Fruit fly (Drosophila melanogaster) whole organism, embryonic: Measurements from ENCODE around the gene unc-119.

Source experiments
- Atf6 ChIP-seq: fragments of 200-800 bp; sonication (Bioruptor generic); IDR thresholded peaks from 2 replicates; pipeline ENCODE4 v1.3.6; 2022; ENCODE audit warnings: missing biosample characterization, missing genetic modification characterization
- CG10565 ChIP-seq: fragments of 200-800 bp; sonication (Bioruptor generic); optimal IDR thresholded peaks from 3 replicates; lab custom pipeline; 2016; ENCODE audit warnings: missing biosample characterization, mild to moderate bottlenecking, missing genetic modification characterization
- CG11695 ChIP-seq: fragments of 200-800 bp; sonication (Bioruptor generic); IDR thresholded peaks from 3 replicates; pipeline ENCODE4 v1.3.6; 2022; ENCODE audit warnings: missing biosample characterization, missing genetic modification characterization
- CG1233 ChIP-seq: fragments of 200-800 bp; sonication (Bioruptor generic); optimal IDR thresholded peaks from 4 replicates; lab custom pipeline; 2018; ENCODE audit warnings: missing biosample characterization, mild to moderate bottlenecking, missing genetic modification characterization
- CG14014 ChIP-seq: fragments of 200-800 bp; sonication (Bioruptor generic); IDR thresholded peaks from 2 replicates; pipeline ENCODE4 v1.3.6; 2022; ENCODE audit warnings: missing biosample characterization, missing genetic modification characterization
- CG14965 ChIP-seq: fragments of 200-800 bp; sonication (Bioruptor generic); optimal IDR thresholded peaks from 2 replicates; lab custom pipeline; 2016; ENCODE audit warnings: missing biosample characterization, missing genetic modification characterization, borderline replicate concordance
- CG17186 ChIP-seq: fragments of 200-800 bp; sonication (Bioruptor generic); optimal IDR thresholded peaks from 3 replicates; lab custom pipeline; 2017; ENCODE audit warnings: missing biosample characterization, missing genetic modification reagents, missing genetic modification characterization
- CG1792 ChIP-seq: fragments of 200-800 bp; sonication (Bioruptor generic); optimal IDR thresholded peaks from 2 replicates; lab custom pipeline; 2016; ENCODE audit warnings: missing biosample characterization, missing genetic modification characterization
- CG18619 ChIP-seq: fragments of 200-800 bp; sonication (Bioruptor generic); optimal IDR thresholded peaks from 3 replicates; lab custom pipeline; 2017; ENCODE audit warnings: missing biosample characterization, mild to moderate bottlenecking, missing genetic modification characterization
- CG3065 ChIP-seq: fragments of 200-800 bp; sonication (Bioruptor generic); optimal IDR thresholded peaks from 2 replicates; lab custom pipeline; 2016; ENCODE audit warnings: missing biosample characterization, missing genetic modification characterization
- CG32767 ChIP-seq: fragments of 200-800 bp; sonication (Bioruptor generic); IDR thresholded peaks from 2 replicates; pipeline ENCODE4 v1.3.6; 2022; ENCODE audit warnings: missing biosample characterization, missing genetic modification characterization
- CG4328 ChIP-seq: fragments of 200-800 bp; sonication (Bioruptor generic); optimal IDR thresholded peaks from 3 replicates; lab custom pipeline; 2017; ENCODE audit warnings: missing biosample characterization, missing genetic modification reagents, missing genetic modification characterization
- CG7786 ChIP-seq: fragments of 200-800 bp; sonication (Bioruptor generic); optimal IDR thresholded peaks from 2 replicates; lab custom pipeline; 2016; ENCODE audit warnings: missing biosample characterization, missing genetic modification characterization
- CG7963 ChIP-seq: fragments of 200-800 bp; sonication (Bioruptor generic); IDR thresholded peaks from 3 replicates; pipeline ENCODE4 v1.3.6; 2022; ENCODE audit warnings: missing biosample characterization, missing genetic modification characterization; ENCODE audit not compliant: partially characterized antibody
- CG8290 ChIP-seq, 3 experiments: fragments of 200-800 bp; sonication (Bioruptor generic); optimal IDR thresholded peaks; 2 replicates each; lab custom pipeline; 2016 to 2019; ENCODE audit warnings: missing biosample characterization in 3 of 3, missing genetic modification characterization in 3 of 3, mild to moderate bottlenecking in 2 of 3, moderate library complexity in 1 of 3
- CG9876 ChIP-seq: fragments of 200-800 bp; sonication (Bioruptor generic); optimal IDR thresholded peaks from 2 replicates; lab custom pipeline; 2016; ENCODE audit warnings: missing biosample characterization, missing genetic modification characterization
- Chrac-16 ChIP-seq: fragments of 200-800 bp; sonication (Bioruptor generic); optimal IDR thresholded peaks from 3 replicates; lab custom pipeline; 2016; ENCODE audit warnings: missing biosample characterization, missing genetic modification characterization
- Dref ChIP-seq: fragments of 200-800 bp; sonication (Bioruptor generic); IDR thresholded peaks from 2 replicates; pipeline ENCODE4 v1.3.6; 2022; ENCODE audit warnings: missing biosample characterization, missing genetic modification characterization
- Fer3 ChIP-seq: fragments of 200-800 bp; sonication (Bioruptor generic); optimal IDR thresholded peaks from 2 replicates; lab custom pipeline; 2018; ENCODE audit warnings: missing biosample characterization, mild to moderate bottlenecking, missing genetic modification characterization, moderate library complexity
- Hey ChIP-seq: fragments of 200-800 bp; sonication (Bioruptor generic); optimal IDR thresholded peaks from 3 replicates; lab custom pipeline; 2018; ENCODE audit warnings: missing biosample characterization, mild to moderate bottlenecking, missing genetic modification characterization
- Jarid2 ChIP-seq: fragments of 200-800 bp; sonication (Bioruptor generic); optimal IDR thresholded peaks from 3 replicates; lab custom pipeline; 2017; ENCODE audit warnings: mild to moderate bottlenecking, missing biosample characterization, missing genetic modification reagents, missing genetic modification characterization
- MESR4 ChIP-seq: fragments of 200-800 bp; sonication (Bioruptor generic); optimal IDR thresholded peaks from 2 replicates; lab custom pipeline; 2018; ENCODE audit warnings: missing biosample characterization, mild to moderate bottlenecking, missing genetic modification characterization, moderate library complexity
- Mad ChIP-seq: fragments of 200-800 bp; sonication (Bioruptor generic); optimal IDR thresholded peaks from 2 replicates; lab custom pipeline; 2016; ENCODE audit warnings: missing biosample characterization, missing genetic modification characterization
- Nf-YA ChIP-seq: fragments of 200-800 bp; sonication (Bioruptor generic); IDR thresholded peaks from 2 replicates; pipeline ENCODE4 v1.3.6; 2022; ENCODE audit warnings: missing biosample characterization, missing genetic modification characterization
- NfI ChIP-seq: fragments of 200-800 bp; sonication (Bioruptor generic); optimal IDR thresholded peaks from 3 replicates; lab custom pipeline; 2018; ENCODE audit warnings: missing biosample characterization, mild to moderate bottlenecking, missing genetic modification characterization, moderate library complexity
- Rfx ChIP-seq: fragments of 200-800 bp; sonication (Bioruptor generic); IDR thresholded peaks from 2 replicates; pipeline ENCODE4 v1.3.6; 2022; ENCODE audit warnings: missing biosample characterization, missing genetic modification characterization
- Spps ChIP-seq: fragments of 200-800 bp; sonication (Bioruptor generic); optimal IDR thresholded peaks from 2 replicates; lab custom pipeline; 2018; ENCODE audit warnings: missing biosample characterization, mild to moderate bottlenecking, missing genetic modification characterization
- ap ChIP-seq: fragments of 200-800 bp; sonication (Bioruptor generic); IDR thresholded peaks from 2 replicates; pipeline ENCODE4 v1.3.6; 2022; ENCODE audit warnings: missing biosample characterization, missing genetic modification characterization
- bowl ChIP-seq: fragments of 200-800 bp; sonication (Bioruptor generic); IDR thresholded peaks from 2 replicates; pipeline ENCODE4 v1.3.6; 2022; ENCODE audit warnings: missing biosample characterization, missing genetic modification characterization
- cato ChIP-seq: fragments of 200-800 bp; sonication (Bioruptor generic); optimal IDR thresholded peaks from 2 replicates; lab custom pipeline; 2016; ENCODE audit warnings: missing biosample characterization, missing genetic modification characterization, borderline replicate concordance
- corto ChIP-seq: fragments of 200-800 bp; sonication (Bioruptor generic); optimal IDR thresholded peaks from 2 replicates; lab custom pipeline; 2016; ENCODE audit warnings: missing biosample characterization, mild to moderate bottlenecking, missing genetic modification characterization, moderate library complexity
- dan ChIP-seq: fragments of 200-800 bp; sonication (Bioruptor generic); IDR thresholded peaks from 2 replicates; pipeline ENCODE4 v1.3.6; 2022; ENCODE audit warnings: missing biosample characterization, missing genetic modification characterization
- esg ChIP-seq: fragments of 200-800 bp; sonication (Bioruptor generic); conservative IDR thresholded peaks from 2 replicates; pipeline ENCODE4 v1.3.6; 2022; ENCODE audit warnings: missing biosample characterization, missing genetic modification characterization
- exex ChIP-seq: fragments of 200-800 bp; sonication (Bioruptor generic); optimal IDR thresholded peaks from 4 replicates; lab custom pipeline; 2018; ENCODE audit warnings: missing biosample characterization, mild to moderate bottlenecking, missing genetic modification characterization, moderate library complexity
- fd64A ChIP-seq: fragments of 200-800 bp; sonication (Bioruptor generic); optimal IDR thresholded peaks from 3 replicates; lab custom pipeline; 2018; ENCODE audit warnings: missing biosample characterization, mild to moderate bottlenecking, missing genetic modification characterization
- ftz-f1 ChIP-seq: fragments of 200-800 bp; sonication (Bioruptor generic); optimal IDR thresholded peaks from 2 replicates; lab custom pipeline; 2016; ENCODE audit warnings: missing biosample characterization, missing genetic modification characterization
- grn ChIP-seq: fragments of 200-800 bp; sonication (Bioruptor generic); optimal IDR thresholded peaks from 3 replicates; lab custom pipeline; 2017; ENCODE audit warnings: missing biosample characterization, missing genetic modification characterization
- h ChIP-seq: fragments of >200 bp; optimal IDR thresholded peaks from 2 replicates; lab custom pipeline; 2017
- hkb ChIP-seq, 2 experiments: fragments of 200-800 bp in 1 of 2; fragments of >200 bp in 1 of 2; sonication (Bioruptor generic) in 1 of 2; IDR thresholded peaks in 1 of 2; optimal IDR thresholded peaks in 1 of 2; 2 replicates each; pipeline versions ENCODE4 v1.3.6 to Lab custom; 2017 to 2022; ENCODE audit warnings: missing biosample characterization in 1 of 2, missing genetic modification characterization in 1 of 2
- lab ChIP-seq: fragments of 200-800 bp; sonication (Bioruptor generic); optimal IDR thresholded peaks from 3 replicates; lab custom pipeline; 2017; ENCODE audit warnings: missing biosample characterization, missing genetic modification characterization, mild to moderate bottlenecking, moderate library complexity, missing genetic modification reagents
- nau ChIP-seq: fragments of 200-800 bp; sonication (Bioruptor generic); optimal IDR thresholded peaks from 3 replicates; lab custom pipeline; 2017; ENCODE audit warnings: missing biosample characterization, mild to moderate bottlenecking, missing genetic modification characterization, missing genetic modification reagents
- onecut ChIP-seq: fragments of 200-800 bp; sonication (Bioruptor generic); IDR thresholded peaks from 2 replicates; pipeline ENCODE4 v1.3.6; 2022; ENCODE audit warnings: missing biosample characterization, missing genetic modification characterization
- org-1 ChIP-seq: fragments of 200-800 bp; sonication (Bioruptor generic); optimal IDR thresholded peaks from 2 replicates; lab custom pipeline; 2017; ENCODE audit warnings: missing biosample characterization, missing genetic modification characterization
- pb ChIP-seq: fragments of 200-800 bp; sonication (Bioruptor generic); optimal IDR thresholded peaks from 3 replicates; lab custom pipeline; 2016; ENCODE audit warnings: missing biosample characterization, missing genetic modification characterization
- ranshi ChIP-seq: fragments of 200-800 bp; sonication (Bioruptor generic); IDR thresholded peaks from 2 replicates; pipeline ENCODE4 v1.3.6; 2022; ENCODE audit warnings: missing biosample characterization, missing genetic modification characterization
- schlank ChIP-seq: fragments of 200-800 bp; sonication (Bioruptor generic); optimal IDR thresholded peaks from 2 replicates; lab custom pipeline; 2018; ENCODE audit warnings: missing biosample characterization, mild to moderate bottlenecking, missing genetic modification characterization
- sisA ChIP-seq: fragments of 200-800 bp; sonication (Bioruptor generic); IDR thresholded peaks from 2 replicates; pipeline ENCODE4 v1.3.6; 2022; ENCODE audit warnings: missing biosample characterization, missing genetic modification characterization
- sr ChIP-seq: fragments of 200-800 bp; sonication (Bioruptor generic); IDR thresholded peaks from 3 replicates; pipeline ENCODE4 v1.3.6; 2022; ENCODE audit warnings: missing biosample characterization, missing genetic modification characterization
- tin ChIP-seq: fragments of 200-800 bp; sonication (Bioruptor generic); optimal IDR thresholded peaks from 3 replicates; lab custom pipeline; 2016; ENCODE audit warnings: missing biosample characterization, missing genetic modification characterization
- unc-4 ChIP-seq: fragments of 200-800 bp; sonication (Bioruptor generic); IDR thresholded peaks from 2 replicates; pipeline ENCODE4 v1.3.6; 2022; ENCODE audit warnings: missing biosample characterization, missing genetic modification characterization; ENCODE audit not compliant: partially characterized antibody
- usp ChIP-seq: fragments of >200 bp; optimal IDR thresholded peaks from 2 replicates; lab custom pipeline; 2017; ENCODE audit warnings: missing biosample characterization, missing genetic modification characterization

unc-119 gene

dm6 chrX:7333298-7333743 lies 42.2 kb upstream of the unc-119 start (continued):
- TF ChIP-seq schlank (tag; lab: Kevin White, UChicago) (peak; percentile 34), CG18619 (GFP tag; lab: Kevin White, UChicago) (no peak), NfI (GFP tag; lab: Kevin White, UChicago) (no peak), CG1233 (GFP tag; lab: Kevin White, UChicago) (peak; percentile 20), exex (peak; percentile 67), CG14965 (GFP tag; lab: Kevin White, UChicago) (no peak), nau (GFP tag; lab: Kevin White, UChicago) (no peak), Atf6 (peak; percentile 54; the same call in 1 of the 2 replicates), CG9876 (peak; percentile 24), ranshi (GFP tag; lab: Robert Waterston, UW) (no peak), hkb (optimal IDR thresholded peaks at IDR 0.05; lab: Kevin White, UChicago) (no peak), hkb (GFP tag; IDR thresholded peaks at IDR 0.05; lab: Robert Waterston, UW) (peak; percentile 72), CG1792 (GFP tag; lab: Kevin White, UChicago) (peak; percentile 26), org-1 (GFP tag; lab: Kevin White, UChicago) (peak; percentile 51), dan (no peak), CG14014 (peak; percentile 71; the same call in 1 of the 2 replicates), Hey (tag; lab: Kevin White, UChicago) (peak; percentile 17), CG8290 (GFP tag; optimal IDR thresholded peaks at IDR 0.05; lab: Kevin White, UChicago) (peak; percentile 12), CG8290 (tag; optimal IDR thresholded peaks at IDR 0.05; lab: Kevin White, UChicago) (peak; percentile 48 to 72), Dref (no peak), CG7786 (no peak), onecut (peak; percentile 87), h (lab: Kevin White, UChicago) (no peak), tin (GFP tag; lab: Kevin White, UChicago) (no peak), pb (GFP tag; lab: Kevin White, UChicago) (peak; percentile 9), lab (peak; percentile 35), cato (GFP tag; lab: Kevin White, UChicago) (no peak), grn (peak; percentile 31), CG11695 (GFP tag; lab: Robert Waterston, UW) (peak; percentile 58; the same call in 2 of the 3 replicates), CG32767 (no peak), Spps (tag; lab: Kevin White, UChicago) (no peak), CG17186 (GFP tag; lab: Kevin White, UChicago) (no peak), Chrac-16 (GFP tag; lab: Kevin White, UChicago) (no peak), CG4328 (GFP tag; lab: Kevin White, UChicago) (peak; percentile 49), Fer3 (tag; lab: Kevin White, UChicago) (peak; percentile 16), CG3065 (peak; percentile 25), bowl (GFP tag; lab: Robert Waterston, UW) (no peak), unc-4 (GFP tag; lab: Robert Waterston, UW) (no peak), usp (GFP tag; lab: Kevin White, UChicago) (no peak), sr (no peak), CG10565 (GFP tag; lab: Kevin White, UChicago) (no peak), sisA (GFP tag; lab: Robert Waterston, UW) (no peak), MESR4 (GFP tag; lab: Kevin White, UChicago) (no peak), corto (GFP tag; lab: Kevin White, UChicago) (no peak), Nf-YA (GFP tag; lab: Robert Waterston, UW) (no peak), Rfx (peak; percentile 35; the same call in 1 of the 2 replicates), ftz-f1 (no peak), fd64A (GFP tag; lab: Kevin White, UChicago) (peak; percentile 72), Mad (no peak), esg (GFP tag; lab: Robert Waterston, UW) (no peak), Jarid2 (GFP tag; lab: Kevin White, UChicago) (peak; percentile 6), ap (GFP tag; lab: Robert Waterston, UW) (no peak), CG7963 (GFP tag; lab: Robert Waterston, UW) (no peak)
